Fruit fly (Drosophila melanogaster): ENCODE results near the gene Rac1.

The Rac1 gene

dm6 chr3L:1334571-1335427 is 32.3 kb upstream of the Rac1 start, which contains the start of the genes Hmbs and CG2211 (continued):
- TF ChIP-seq oc (tag; optimal IDR thresholded peaks at IDR 0.05) (peak; percentile 58), CG10267 (tag; optimal IDR thresholded peaks at IDR 0.05) (peak; percentile 88), CG12155 (GFP tag; optimal IDR thresholded peaks at IDR 0.05) (peak; percentile 86), tup (GFP tag; optimal IDR thresholded peaks at IDR 0.05) (peak; percentile 75), Blimp-1 (GFP tag; optimal IDR thresholded peaks at IDR 0.05) (peak; percentile 93), toy (GFP tag; IDR thresholded peaks at IDR 0.05) (0 out of 2 replicates have a peak, but pooled peaks have one; percentile 51), CG13123 (GFP tag; optimal IDR thresholded peaks at IDR 0.05) (peak; percentile 82), CG13424 (tag; optimal IDR thresholded peaks at IDR 0.05) (peak; percentile 92), grn (GFP tag; optimal IDR thresholded peaks at IDR 0.05) (peak; percentile 32), dan (GFP tag; IDR thresholded peaks at IDR 0.05) (peak; percentile 36; the same call in 1 of the 2 replicates), nerfin-2 (GFP tag; IDR thresholded peaks at IDR 0.05; ENCODE audit: partially characterized antibody) (no peak), ash1 (GFP tag; optimal IDR thresholded peaks at IDR 0.05) (peak; percentile 17), CG11504 (tag; optimal IDR thresholded peaks at IDR 0.05) (no peak), CG10543 (GFP tag; optimal IDR thresholded peaks at IDR 0.05) (peak; percentile 92), CkIIα-i1 (GFP tag; IDR thresholded peaks at IDR 0.05) (no peak), wek (GFP tag; optimal IDR thresholded peaks at IDR 0.05) (peak; percentile 28), Atf3 (GFP tag; optimal IDR thresholded peaks at IDR 0.05) (peak; percentile 80), ATbp (GFP tag; optimal IDR thresholded peaks at IDR 0.05) (no peak), Oli (tag; optimal IDR thresholded peaks at IDR 0.05) (peak; percentile 73), org-1 (GFP tag; optimal IDR thresholded peaks at IDR 0.05) (no peak), Gsc (GFP tag; IDR thresholded peaks at IDR 0.05) (no peak)

dm6 chr3L:1332973-1333372 is 30.5 kb upstream of the Rac1 start, which contains the start of gene msd5:
Gene msd5 (minus strand): TSS chr3L:1333146.
- TF ChIP-seq zen2 (GFP tag; IDR thresholded peaks at IDR 0.05; ENCODE audit: partially characterized antibody) (0 out of 3 replicates have a peak, but pooled peaks have one; percentile 52), CG10959 (GFP tag; IDR thresholded peaks at IDR 0.05) (no peak), amos (GFP tag; IDR thresholded peaks at IDR 0.05; ENCODE audit: partially characterized antibody) (peak; percentile 14; the same call in 1 of the 2 replicates), ind (GFP tag; optimal IDR thresholded peaks at IDR 0.05) (no peak), CG6791 (GFP tag; IDR thresholded peaks at IDR 0.05; ENCODE audit: partially characterized antibody) (peak; percentile 67; the same call in 2 of the 3 replicates), Dref (GFP tag; IDR thresholded peaks at IDR 0.05) (peak; percentile 73), E2f2 (GFP tag; IDR thresholded peaks at IDR 0.05) (peak; percentile 96), Dp (GFP tag; optimal IDR thresholded peaks at IDR 0.05) (peak; percentile 92), CG12236 (GFP tag; optimal IDR thresholded peaks at IDR 0.05) (no peak), ato (GFP tag; IDR thresholded peaks at IDR 0.05; ENCODE audit: partially characterized antibody) (peak; percentile 54; the same call in 1 of the 2 replicates), nerfin-2 (GFP tag; IDR thresholded peaks at IDR 0.05; ENCODE audit: partially characterized antibody) (peak; percentile 55; the same call in 1 of the 2 replicates), CG10979 (tag; optimal IDR thresholded peaks at IDR 0.05) (no peak), Myb (GFP tag; optimal IDR thresholded peaks at IDR 0.05) (peak; percentile 42), CG14860 (GFP tag; IDR thresholded peaks at IDR 0.05; ENCODE audit: partially characterized antibody) (peak; percentile 42; the same call in 2 of the 3 replicates), CG9797 (GFP tag; optimal IDR thresholded peaks at IDR 0.05) (peak; percentile 1), dati (GFP tag; IDR thresholded peaks at IDR 0.05) (no peak), gfzf (GFP tag; optimal IDR thresholded peaks at IDR 0.05) (peak; percentile 24), trem (tag; optimal IDR thresholded peaks at IDR 0.05) (no peak), HLH4C (GFP tag; IDR thresholded peaks at IDR 0.05; ENCODE audit: partially characterized antibody) (peak; percentile 77), hb (GFP tag; IDR thresholded peaks at IDR 0.05; ENCODE audit: partially characterized antibody) (0 out of 3 replicates have a peak, but pooled peaks have one; percentile 47), CG7963 (GFP tag; IDR thresholded peaks at IDR 0.05; ENCODE audit: partially characterized antibody) (peak; percentile 66), CG2116 (GFP tag; optimal IDR thresholded peaks at IDR 0.05) (peak; percentile 28), pzg (GFP tag; optimal IDR thresholded peaks at IDR 0.05) (peak; percentile 28), Oaz (GFP tag; IDR thresholded peaks at IDR 0.05) (no peak), Scr (GFP tag; IDR thresholded peaks at IDR 0.05; ENCODE audit: partially characterized antibody) (peak; percentile 53), hbn (GFP tag; IDR thresholded peaks at IDR 0.05; ENCODE audit: partially characterized antibody) (peak; percentile 21; the same call in 1 of the 2 replicates)

Measured in whole organism, embryonic.